Worm (Caenorhabditis elegans) whole organism, late embryonic: Measurements from ENCODE around the gene elt-7.

Experiments
- K02D7.2 ChIP-seq: sonication (generic microtip); optimal IDR thresholded peaks from 2 replicates; lab custom pipeline; 2017; ENCODE audit warnings: mild to moderate bottlenecking, missing genetic modification characterization, missing compliant biosample characterization
- ama-1 ChIP-seq: fragments of 150-350 bp; optimal IDR thresholded peaks from 2 replicates; lab custom pipeline; 2014
- ceh-14 ChIP-seq: sonication (generic microtip); optimal IDR thresholded peaks from 2 replicates; lab custom pipeline; 2016; ENCODE audit warnings: missing genotype, missing genetic modification characterization, missing compliant biosample characterization
- ceh-19 ChIP-seq: fragments of 200-800 bp; sonication (Bioruptor generic); optimal IDR thresholded peaks from 2 replicates; lab custom pipeline; 2018; ENCODE audit warnings: mild to moderate bottlenecking, missing genetic modification characterization, missing compliant biosample characterization
- ceh-2 ChIP-seq: sonication (generic microtip); optimal IDR thresholded peaks from 2 replicates; lab custom pipeline; 2016; ENCODE audit warnings: missing genotype, missing genetic modification characterization, missing compliant biosample characterization
- ceh-22 ChIP-seq: sonication (generic microtip); optimal IDR thresholded peaks from 2 replicates; lab custom pipeline; 2017; ENCODE audit warnings: missing biosample characterization, missing genetic modification characterization
- ceh-24 ChIP-seq: sonication (generic microtip); optimal IDR thresholded peaks from 2 replicates; lab custom pipeline; 2016; ENCODE audit warnings: mild to moderate bottlenecking, missing genetic modification characterization, missing compliant biosample characterization
- ceh-31 ChIP-seq: sonication (generic microtip); optimal IDR thresholded peaks from 2 replicates; lab custom pipeline; 2016; ENCODE audit warnings: missing genetic modification characterization, missing compliant biosample characterization
- ceh-6 ChIP-seq: fragments of 200-800 bp; sonication (Bioruptor generic); optimal IDR thresholded peaks from 2 replicates; lab custom pipeline; 2018; ENCODE audit warnings: mild to moderate bottlenecking, missing genetic modification characterization, missing compliant biosample characterization
- ceh-9 ChIP-seq: sonication (generic microtip); optimal IDR thresholded peaks from 2 replicates; lab custom pipeline; 2016; ENCODE audit warnings: mild to moderate bottlenecking, missing genetic modification characterization, inconsistent platforms, missing compliant biosample characterization
- che-1 ChIP-seq: sonication (generic microtip); optimal IDR thresholded peaks from 2 replicates; lab custom pipeline; 2016; ENCODE audit warnings: mild to moderate bottlenecking, missing genetic modification characterization, missing compliant biosample characterization
- dmd-4 ChIP-seq: sonication (generic microtip); optimal IDR thresholded peaks from 2 replicates; lab custom pipeline; 2016; ENCODE audit warnings: borderline replicate concordance, missing genetic modification characterization, missing compliant biosample characterization
- dve-1 ChIP-seq: sonication (generic microtip); optimal IDR thresholded peaks from 2 replicates; lab custom pipeline; 2017; ENCODE audit warnings: antibody characterized with exemption, mild to moderate bottlenecking, missing genetic modification characterization, missing compliant biosample characterization
- elt-2 ChIP-seq: sonication (generic microtip); optimal IDR thresholded peaks from 2 replicates; lab custom pipeline; 2016; ENCODE audit warnings: missing genetic modification reagents, missing genetic modification characterization, missing compliant biosample characterization
- eyg-1 ChIP-seq: sonication (generic microtip); optimal IDR thresholded peaks from 2 replicates; lab custom pipeline; 2016; ENCODE audit warnings: missing genotype, missing genetic modification characterization, missing compliant biosample characterization
- fkh-6 ChIP-seq: sonication (generic microtip); optimal IDR thresholded peaks from 2 replicates; lab custom pipeline; 2016; ENCODE audit warnings: missing genetic modification characterization, missing compliant biosample characterization
- hlh-13 ChIP-seq: fragments of 200-800 bp; sonication (Bioruptor generic); optimal IDR thresholded peaks from 2 replicates; lab custom pipeline; 2018; ENCODE audit warnings: mild to moderate bottlenecking, missing genetic modification characterization, missing compliant biosample characterization
- hlh-15 ChIP-seq: sonication (generic microtip); optimal IDR thresholded peaks from 2 replicates; lab custom pipeline; 2016; ENCODE audit warnings: missing genetic modification characterization, missing compliant biosample characterization
- hlh-8 ChIP-seq: sonication (generic microtip); optimal IDR thresholded peaks from 2 replicates; lab custom pipeline; 2016; ENCODE audit warnings: missing genotype, missing genetic modification characterization, missing compliant biosample characterization
- lim-6 ChIP-seq: sonication (generic microtip); optimal IDR thresholded peaks from 2 replicates; lab custom pipeline; 2016; ENCODE audit warnings: missing genetic modification characterization, missing compliant biosample characterization
- madf-2 ChIP-seq: sonication (generic microtip); optimal IDR thresholded peaks from 2 replicates; lab custom pipeline; 2017; ENCODE audit warnings: missing genetic modification characterization, missing compliant biosample characterization
- mec-3 ChIP-seq: sonication (generic microtip); optimal IDR thresholded peaks from 2 replicates; lab custom pipeline; 2016; ENCODE audit warnings: borderline replicate concordance, missing genetic modification characterization, missing compliant biosample characterization
- nhr-232 ChIP-seq: sonication (generic microtip); optimal IDR thresholded peaks from 2 replicates; lab custom pipeline; 2016; ENCODE audit warnings: missing genetic modification characterization, missing compliant biosample characterization
- npax-4 ChIP-seq: sonication (generic microtip); optimal IDR thresholded peaks from 2 replicates; lab custom pipeline; 2016; ENCODE audit warnings: missing genetic modification characterization, missing compliant biosample characterization
- odd-2 ChIP-seq: sonication (generic microtip); optimal IDR thresholded peaks from 2 replicates; lab custom pipeline; 2017; ENCODE audit warnings: antibody characterized with exemption, mild to moderate bottlenecking, missing genetic modification characterization, missing compliant biosample characterization
- pax-1 ChIP-seq: fragments of 150-350 bp; optimal IDR thresholded peaks from 2 replicates; lab custom pipeline; 2014; ENCODE audit warnings: missing biosample characterization, missing genetic modification characterization
- pha-2 ChIP-seq: sonication (generic microtip); optimal IDR thresholded peaks from 2 replicates; lab custom pipeline; 2017; ENCODE audit warnings: mild to moderate bottlenecking, missing genetic modification characterization, missing compliant biosample characterization
- pros-1 ChIP-seq: fragments of 150-350 bp; optimal IDR thresholded peaks from 2 replicates; lab custom pipeline; 2014; ENCODE audit warnings: missing biosample characterization, missing genetic modification reagents, missing genetic modification characterization
- ref-2 ChIP-seq: sonication (generic microtip); optimal IDR thresholded peaks from 2 replicates; lab custom pipeline; 2016; ENCODE audit warnings: missing genetic modification characterization, missing compliant biosample characterization
- rnt-1 ChIP-seq: sonication (generic microtip); optimal IDR thresholded peaks from 2 replicates; lab custom pipeline; 2016; ENCODE audit warnings: missing genetic modification characterization, missing compliant biosample characterization
- sdc-2 ChIP-seq: sonication (generic microtip); optimal IDR thresholded peaks from 2 replicates; lab custom pipeline; 2016; ENCODE audit warnings: missing genotype, missing genetic modification characterization, missing compliant biosample characterization
- sox-4 ChIP-seq: sonication (generic microtip); optimal IDR thresholded peaks from 2 replicates; lab custom pipeline; 2017; ENCODE audit warnings: mild to moderate bottlenecking, missing genetic modification characterization, inconsistent platforms, missing compliant biosample characterization
- unc-42 ChIP-seq: sonication (generic microtip); optimal IDR thresholded peaks from 2 replicates; lab custom pipeline; 2016; ENCODE audit warnings: missing genotype, missing genetic modification characterization, missing compliant biosample characterization
- unc-86 ChIP-seq: sonication (generic microtip); optimal IDR thresholded peaks from 2 replicates; lab custom pipeline; 2016; ENCODE audit warnings: missing genetic modification characterization, missing compliant biosample characterization
- zip-5 ChIP-seq: sonication (generic microtip); optimal IDR thresholded peaks from 2 replicates; lab custom pipeline; 2016; ENCODE audit warnings: missing genetic modification characterization, missing compliant biosample characterization

elt-7 gene

DNA sequence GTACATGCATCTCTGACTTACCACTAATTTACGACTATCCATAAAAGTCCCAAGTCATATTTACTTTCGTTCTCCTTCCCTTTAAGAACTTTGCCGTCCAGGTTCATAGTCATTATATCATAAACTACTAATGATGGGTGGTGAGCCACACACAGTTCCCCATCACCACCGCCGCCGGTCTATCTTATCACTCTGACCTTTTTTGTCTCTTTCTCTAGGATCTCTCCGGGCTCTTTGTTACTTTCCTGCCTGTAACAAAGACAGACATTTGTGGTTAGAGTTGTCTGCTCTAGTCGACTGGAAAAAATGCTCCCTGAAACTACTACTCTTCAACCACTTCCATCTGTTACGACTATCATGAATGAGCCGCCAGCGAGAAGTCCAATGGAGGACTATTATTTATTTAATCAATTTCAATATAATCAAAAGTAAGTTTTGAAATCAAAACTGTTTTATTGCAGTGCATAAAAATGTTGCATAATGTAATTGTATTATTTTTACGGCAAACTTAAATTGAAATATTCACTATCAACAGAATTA lies at the start of gene elt-7:
Gene elt-7 (plus strand): TSS at position 263 of the 540 bp plus-strand sequence.
- TF ChIP-seq elt-2 (tag; lab: Kevin White, UChicago) (peak; percentile 52), dve-1 (no peak)

DNA sequence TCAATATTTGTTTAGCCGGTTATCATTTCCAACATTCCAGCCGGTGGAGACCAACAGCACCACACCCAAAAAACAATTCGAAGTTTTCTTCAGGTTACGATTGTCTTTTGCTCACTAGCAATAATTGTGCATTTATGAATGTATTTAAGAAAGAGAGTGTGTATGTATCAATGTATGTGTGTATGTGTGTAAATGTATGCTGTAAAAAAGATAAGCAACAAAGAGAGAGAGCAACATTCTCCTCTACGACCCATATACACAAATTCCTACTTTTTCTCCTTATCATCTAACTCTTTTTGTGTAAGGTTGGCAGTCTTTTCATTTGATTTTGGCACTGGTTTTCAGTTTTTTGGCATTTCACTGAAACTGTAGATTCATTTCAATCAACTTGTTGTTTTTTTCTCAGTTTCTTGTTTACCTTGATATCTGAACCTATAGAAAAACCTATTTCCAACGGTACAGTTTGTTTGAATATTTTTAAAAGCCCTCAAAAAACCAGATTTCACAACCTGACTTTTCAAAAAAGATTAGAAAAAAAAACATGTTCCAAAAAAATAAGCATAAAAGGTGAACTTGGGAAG lies 49.5 kb upstream of the elt-7 start:
- TF ChIP-seq ceh-19 (GFP tag; lab: Kevin White, UChicago) = no peak
- no peak for TF ChIP-seq unc-42 (tag; lab: Kevin White, UChicago)
- no peak for TF ChIP-seq lim-6 (tag; lab: Kevin White, UChicago)
- TF ChIP-seq elt-2 (tag; lab: Kevin White, UChicago) = peak; percentile 58
- TF ChIP-seq madf-2 (tag; lab: Kevin White, UChicago) = no peak
- no peak for TF ChIP-seq pha-2 (tag; lab: Kevin White, UChicago)
- TF ChIP-seq, all 69 proteins: peak for 1

DNA sequence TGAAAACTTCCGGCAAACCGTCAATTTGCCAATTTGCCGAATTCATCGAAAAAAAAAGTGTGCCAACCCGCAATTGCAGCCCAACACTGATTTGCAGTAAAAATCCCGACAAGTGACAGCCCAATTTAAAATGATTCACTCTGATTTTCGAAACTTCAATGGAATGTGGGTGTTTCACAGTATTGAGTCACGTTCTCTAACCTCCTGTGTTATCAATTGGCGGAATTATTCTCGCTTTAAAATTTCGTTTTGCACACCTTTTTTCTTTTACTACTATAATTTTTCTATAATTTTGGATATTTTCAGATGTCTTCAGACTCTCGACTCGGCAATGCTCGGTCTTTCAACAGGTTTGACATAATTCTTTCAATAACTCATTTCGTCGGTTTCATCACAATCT lies 48.2 kb upstream of the elt-7 start, which contains the start of gene F39G3.5:
Gene F39G3.5 (plus strand): TSS at position 301 of the 400 bp plus-strand sequence.
- TF ChIP-seq ceh-9 (no peak), ref-2 (no peak), K02D7.2 (tag; lab: Kevin White, UChicago) (no peak), pax-1 (tag; lab: Kevin White, UChicago) (no peak), zip-5 (tag; lab: Kevin White, UChicago) (no peak), rnt-1 (tag; lab: Kevin White, UChicago) (no peak), eyg-1 (tag; lab: Kevin White, UChicago) (no peak), ceh-19 (GFP tag; lab: Kevin White, UChicago) (no peak), lim-6 (tag; lab: Kevin White, UChicago) (no peak), che-1 (tag; lab: Kevin White, UChicago) (no peak), madf-2 (tag; lab: Kevin White, UChicago) (no peak), unc-86 (no peak), nhr-232 (tag; lab: Kevin White, UChicago) (no peak), ceh-14 (tag; lab: Kevin White, UChicago) (no peak), ceh-2 (tag; lab: Kevin White, UChicago) (no peak), ceh-22 (tag; lab: Kevin White, UChicago) (no peak), hlh-8 (tag; lab: Kevin White, UChicago) (no peak), ceh-6 (no peak), fkh-6 (tag; lab: Kevin White, UChicago) (no peak)

DNA sequence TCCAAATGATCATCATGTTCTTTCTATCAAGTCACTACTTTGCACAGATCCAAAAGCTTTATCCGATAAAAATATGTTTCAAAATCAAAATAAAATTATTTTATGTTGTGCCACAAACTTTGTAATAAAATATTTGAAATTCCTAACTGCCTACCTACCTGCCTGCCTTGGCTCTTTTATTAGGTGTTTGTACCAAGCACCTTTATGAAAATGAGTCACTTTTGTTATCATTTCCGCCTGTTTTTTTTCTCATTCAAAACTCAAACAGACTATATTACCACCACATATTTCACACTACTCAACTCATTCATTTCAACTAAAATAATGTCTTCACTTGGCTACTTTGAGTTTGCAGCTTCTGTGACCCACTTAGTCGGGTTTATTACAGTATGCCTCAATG lies 46.0 kb upstream of the elt-7 start, which contains the start of gene F39G3.4:
Gene F39G3.4 (plus strand): TSS at position 301 of the 400 bp plus-strand sequence.
- no peak for TF ChIP-seq pros-1
- no peak for TF ChIP-seq nhr-232 (tag; lab: Kevin White, UChicago)
- TF ChIP-seq hlh-13 (GFP tag; lab: Kevin White, UChicago) = no peak
- TF ChIP-seq ama-1 (lab: Kevin White, UChicago) = no peak
- no peak for TF ChIP-seq dmd-4 (tag; lab: Kevin White, UChicago)
- TF ChIP-seq npax-4 (tag; lab: Kevin White, UChicago) = no peak
- TF ChIP-seq ceh-22 (tag; lab: Kevin White, UChicago) = no peak
- no peak for TF ChIP-seq ceh-6
- TF ChIP-seq unc-86 = no peak
- no peak for TF ChIP-seq ceh-2 (tag; lab: Kevin White, UChicago)
- no peak for TF ChIP-seq hlh-15
- no peak for TF ChIP-seq mec-3
- no peak for TF ChIP-seq zip-5 (tag; lab: Kevin White, UChicago)
- no peak for TF ChIP-seq ceh-24 (tag; lab: Kevin White, UChicago)
- no peak for TF ChIP-seq sox-4 (tag; lab: Kevin White, UChicago)
- TF ChIP-seq ceh-31 (tag; lab: Kevin White, UChicago) = no peak
- no peak for TF ChIP-seq sdc-2 (tag; lab: Kevin White, UChicago)
- no peak for TF ChIP-seq odd-2 (tag; lab: Kevin White, UChicago)
- no peak for TF ChIP-seq rnt-1 (tag; lab: Kevin White, UChicago)
